Fruit fly (Drosophila melanogaster): ENCODE data around the gene Kdm5.

The Kdm5 gene

dm6 chr2L:5969559-5969958 lies 29.7 kb downstream of the Kdm5 start, which contains the start of gene Ucp4B:
Gene Ucp4B (plus strand): TSS chr2L:5969859.
- TF ChIP-seq CG17801 (GFP tag; optimal IDR thresholded peaks at IDR 0.05; ENCODE audit: partially characterized antibody) = no peak

DNA sequence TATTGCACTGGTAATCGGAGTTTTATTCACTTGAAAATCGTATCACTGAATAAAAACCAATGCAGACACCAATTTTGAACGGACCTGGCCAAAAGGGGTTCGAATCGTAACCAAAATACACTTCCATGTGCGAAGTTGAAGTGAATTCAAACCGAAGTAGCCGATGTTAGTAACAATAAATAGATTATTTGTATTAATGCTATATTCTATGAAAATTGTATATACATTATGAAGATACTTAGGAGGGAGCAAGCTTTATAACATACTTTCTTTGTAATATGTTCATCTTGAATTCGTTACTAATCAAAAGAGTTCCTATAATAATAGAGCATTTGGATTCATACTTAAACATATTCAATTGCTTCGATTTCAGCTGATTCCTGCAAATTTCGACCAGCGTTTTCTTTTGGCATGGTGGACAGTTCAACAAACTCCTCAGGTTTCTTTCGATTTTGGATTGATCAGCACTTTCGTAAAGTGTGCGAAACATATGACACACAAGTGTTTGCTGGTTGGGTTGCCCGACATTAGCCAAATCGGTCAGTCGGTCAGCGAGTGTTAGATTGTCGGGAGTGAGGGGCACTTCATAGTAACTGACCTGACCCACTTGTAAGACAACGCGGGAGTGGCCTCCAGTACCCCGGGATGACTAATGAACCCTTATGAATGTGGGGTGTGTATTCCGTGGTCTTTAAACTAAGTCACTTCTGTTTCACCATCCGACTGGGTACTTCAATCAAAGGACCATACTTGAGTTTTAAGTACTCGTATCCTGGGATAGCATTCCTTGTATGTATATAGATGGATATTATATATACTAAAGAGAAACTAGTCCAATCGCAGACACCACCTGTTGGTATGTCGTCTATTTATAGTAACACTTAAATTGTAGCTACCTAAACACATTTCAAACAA lies 31.3 kb downstream of the Kdm5 start, which contains the start of the genes CG13992 and Ucp4C:
Gene CG13992, minus strand, starts transcription at position 51 of the 915 bp plus-strand sequence.
Gene Ucp4C, plus strand, starts transcription at position 865 of the 915 bp plus-strand sequence.
- TF ChIP-seq CG17801 (GFP tag; optimal IDR thresholded peaks at IDR 0.05; ENCODE audit: partially characterized antibody) = peak; percentile 40

DNA sequence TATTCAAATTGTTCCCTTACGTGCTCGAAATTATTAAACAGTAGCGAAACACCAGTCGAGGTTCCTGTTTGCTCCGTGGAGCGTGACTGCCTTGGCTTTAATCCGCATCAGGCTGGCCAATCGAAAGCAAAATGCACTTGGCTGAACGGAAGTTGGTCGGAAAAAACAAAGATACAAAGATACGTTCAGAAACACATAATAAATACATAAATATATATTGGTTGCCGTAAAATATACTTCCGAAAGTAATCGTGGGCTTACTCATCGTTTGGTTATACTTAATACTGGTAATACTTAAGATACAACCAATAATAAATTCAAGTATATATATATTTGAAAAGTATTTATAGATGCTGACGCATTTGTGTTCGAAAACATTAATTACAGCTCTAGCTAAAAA lies 34.5 kb downstream of the Kdm5 start, which contains the start of gene psd:
Gene psd, minus strand, starts transcription at position 101 of the 400 bp plus-strand sequence.
- no peak for TF ChIP-seq CG17801 (GFP tag; optimal IDR thresholded peaks at IDR 0.05; ENCODE audit: partially characterized antibody)

dm6 chr2L:5964211-5964610 lies 35.1 kb downstream of the Kdm5 start:
- no peak for TF ChIP-seq CG17801 (GFP tag; optimal IDR thresholded peaks at IDR 0.05; ENCODE audit: partially characterized antibody)

DNA sequence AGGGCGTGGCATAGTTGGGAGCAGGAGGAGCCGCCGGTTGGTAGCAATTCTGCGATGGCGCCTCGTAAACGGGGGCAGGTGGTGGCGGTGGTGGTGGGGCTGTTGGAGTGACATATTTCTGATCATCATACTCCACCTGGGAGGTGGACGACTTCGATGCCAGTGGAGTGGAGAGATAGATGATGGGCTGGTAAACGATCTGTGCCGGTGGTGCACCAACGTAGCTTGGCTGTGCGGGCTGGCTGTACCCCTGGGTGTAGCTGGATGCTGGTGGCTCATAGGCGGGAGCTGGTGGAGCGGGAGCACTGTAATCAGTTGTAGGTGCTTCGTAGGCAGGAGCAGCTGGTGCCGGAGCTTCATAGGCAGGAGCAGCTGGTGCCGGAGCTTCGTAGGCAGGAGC lies 36.0 kb downstream of the Kdm5 start:
- no peak for TF ChIP-seq CG17801 (GFP tag; optimal IDR thresholded peaks at IDR 0.05; ENCODE audit: partially characterized antibody)

- no peak for TF ChIP-seq CG17801 (GFP tag; optimal IDR thresholded peaks at IDR 0.05; ENCODE audit: partially characterized antibody)
Measured at dm6 chr2L:5961169-5961918, 38.0 kb downstream of the Kdm5 start.

dm6 chr2L:5959863-5960658 lies 39.2 kb downstream of the Kdm5 start, which contains the start of gene Vm26Aa:
Gene Vm26Aa (minus strand): TSS chr2L:5960340.
- TF ChIP-seq CG17801 (GFP tag; optimal IDR thresholded peaks at IDR 0.05; ENCODE audit: partially characterized antibody) = no peak

DNA sequence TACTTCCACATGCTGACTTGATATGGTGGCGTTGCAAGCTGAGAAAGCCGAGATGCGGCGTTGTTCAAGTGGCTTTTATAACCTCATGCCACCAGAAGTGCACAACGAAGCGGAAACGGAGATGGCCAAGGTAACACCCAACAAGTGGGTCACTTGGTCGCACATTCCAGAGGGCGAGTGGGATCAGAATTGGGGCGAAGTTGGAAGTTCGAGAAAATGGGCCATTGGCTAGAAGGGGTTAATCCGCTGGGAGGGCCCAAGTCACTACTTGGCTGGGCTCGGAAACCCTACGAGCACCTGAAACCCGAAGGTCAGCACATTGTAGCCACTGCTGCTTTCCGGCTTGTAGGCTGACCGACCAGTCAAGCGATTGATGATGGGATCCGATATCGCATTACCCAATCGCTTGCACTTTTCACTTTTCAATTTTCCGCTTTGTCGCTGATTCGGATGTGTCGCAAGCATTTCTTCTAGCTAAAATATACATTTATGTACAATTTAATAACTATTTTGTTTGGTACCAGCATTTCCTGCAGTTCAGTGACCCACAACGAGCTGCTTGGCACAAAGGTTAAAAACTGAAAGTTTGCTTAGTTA lies 40.6 kb downstream of the Kdm5 start, which contains the start of gene Vm26Ac:
Gene Vm26Ac, minus strand, starts transcription at position 51 of the 597 bp plus-strand sequence.
- no peak for TF ChIP-seq CG17801 (GFP tag; optimal IDR thresholded peaks at IDR 0.05; ENCODE audit: partially characterized antibody)

dm6 chr2L:5956706-5957105 lies 42.6 kb downstream of the Kdm5 start, which contains the start of the genes CG13998 and Vm26Ab:
Gene CG13998 (minus strand): TSS chr2L:5956819.
Gene Vm26Ab (plus strand): TSS chr2L:5957004.
- TF ChIP-seq CG17801 (GFP tag; optimal IDR thresholded peaks at IDR 0.05; ENCODE audit: partially characterized antibody) = peak; percentile 23

- no peak for TF ChIP-seq CG17801 (GFP tag; optimal IDR thresholded peaks at IDR 0.05; ENCODE audit: partially characterized antibody)
Measured at dm6 chr2L:5956153-5956552, 43.1 kb downstream of the Kdm5 start, which contains the start of gene CG13999. Gene CG13999 (minus strand): TSS chr2L:5956466.

dm6 chr2L:5948775-5949526 lies 50.4 kb downstream of the Kdm5 start, which contains the start of gene CG9044:
Gene CG9044 (plus strand): TSS chr2L:5949450.
- peak; percentile 9 for TF ChIP-seq CG17801 (GFP tag; optimal IDR thresholded peaks at IDR 0.05; ENCODE audit: partially characterized antibody)

dm6 chr2L:5947504-5947903 lies 51.8 kb downstream of the Kdm5 start:
- no peak for TF ChIP-seq CG17801 (GFP tag; optimal IDR thresholded peaks at IDR 0.05; ENCODE audit: partially characterized antibody)

dm6 chr2L:5946728-5947127 lies 52.6 kb downstream of the Kdm5 start:
- TF ChIP-seq CG17801 (GFP tag; optimal IDR thresholded peaks at IDR 0.05; ENCODE audit: partially characterized antibody) = peak; percentile 50
